Worm (Caenorhabditis elegans) whole organism, young adult: ENCODE data around the gene selt-1.1.

Experiments used
- D2030.7 ChIP-seq: fragments of 200-800 bp; sonication (Bioruptor generic); IDR thresholded peaks from 2 replicates; pipeline ENCODE4 v1.3.6; 2022; ENCODE audit warnings: missing genetic modification reagents, missing genetic modification characterization, missing compliant biosample characterization
- F22D6.2 ChIP-seq: sonication (generic microtip); optimal IDR thresholded peaks from 2 replicates; lab custom pipeline; 2016; ENCODE audit warnings: mild to moderate bottlenecking, missing genetic modification characterization, missing compliant biosample characterization
- F33H1.4 ChIP-seq: fragments of 200-800 bp; sonication (Bioruptor generic); IDR thresholded peaks from 2 replicates; pipeline ENCODE4 v1.3.6; 2022; ENCODE audit warnings: missing genetic modification reagents, missing genetic modification characterization, missing compliant biosample characterization
- F39B2.1 ChIP-seq: fragments of 200-800 bp; sonication (Bioruptor generic); IDR thresholded peaks from 2 replicates; pipeline ENCODE4 v1.3.6; 2022; ENCODE audit warnings: missing genetic modification reagents, missing genetic modification characterization, missing compliant biosample characterization
- F49E8.2 ChIP-seq: sonication (generic microtip); optimal IDR thresholded peaks from 3 replicates; lab custom pipeline; 2017; ENCODE audit warnings: missing genetic modification characterization, mild to moderate bottlenecking, missing compliant biosample characterization, antibody characterized with exemption, moderate library complexity; ENCODE audit not compliant: insufficient read depth
- F57A8.1 ChIP-seq: fragments of 200-800 bp; sonication (Bioruptor generic); optimal IDR thresholded peaks from 2 replicates; lab custom pipeline; 2018; ENCODE audit warnings: mild to moderate bottlenecking, missing genetic modification characterization, moderate library complexity, missing compliant biosample characterization
- T26A5.8 ChIP-seq: sonication (generic microtip); optimal IDR thresholded peaks from 2 replicates; lab custom pipeline; 2016; ENCODE audit warnings: missing genetic modification characterization, missing compliant biosample characterization
- Y79H2A.3 ChIP-seq: fragments of 200-800 bp; sonication (Bioruptor generic); conservative IDR thresholded peaks from 2 replicates; pipeline ENCODE4 v1.3.6; 2022; ENCODE audit warnings: missing genetic modification reagents, missing genetic modification characterization, missing compliant biosample characterization
- aptf-3 ChIP-seq: fragments of 200-800 bp; sonication (Bioruptor generic); IDR thresholded peaks from 2 replicates; pipeline ENCODE4 v1.3.6; 2022; ENCODE audit warnings: missing genetic modification characterization, missing compliant biosample characterization
- attf-5 ChIP-seq: fragments of 200-800 bp; sonication (Bioruptor generic); optimal IDR thresholded peaks from 2 replicates; lab custom pipeline; 2018; ENCODE audit warnings: mild to moderate bottlenecking, missing genetic modification characterization, missing compliant biosample characterization
- bed-1 ChIP-seq: fragments of 200-800 bp; sonication (Bioruptor generic); IDR thresholded peaks from 2 replicates; pipeline ENCODE4 v1.3.6; 2022; ENCODE audit warnings: missing genetic modification reagents, missing genetic modification characterization, missing compliant biosample characterization
- ceh-40 ChIP-seq: fragments of 200-800 bp; sonication (Bioruptor generic); IDR thresholded peaks from 2 replicates; pipeline ENCODE4 v1.3.6; 2022; ENCODE audit warnings: missing genetic modification characterization, missing compliant biosample characterization
- chd-7 ChIP-seq: sonication (generic microtip); optimal IDR thresholded peaks from 2 replicates; lab custom pipeline; 2016; ENCODE audit warnings: mild to moderate bottlenecking, missing genetic modification characterization, moderate library complexity, missing compliant biosample characterization
- die-1 ChIP-seq: sonication (generic microtip); optimal IDR thresholded peaks from 2 replicates; lab custom pipeline; 2016; ENCODE audit warnings: missing genotype, mild to moderate bottlenecking, missing genetic modification characterization, missing compliant biosample characterization
- efl-1 ChIP-seq: fragments of 150-350 bp; optimal IDR thresholded peaks from 2 replicates; lab custom pipeline; 2014; ENCODE audit warnings: missing biosample characterization, missing genetic modification reagents, missing genetic modification characterization
- hmg-1.2 ChIP-seq: fragments of 200-800 bp; sonication (Bioruptor generic); IDR thresholded peaks from 2 replicates; pipeline ENCODE4 v1.3.6; 2022; ENCODE audit warnings: missing genetic modification reagents, missing genetic modification characterization, missing compliant biosample characterization
- hmg-20 ChIP-seq: fragments of 200-800 bp; sonication (Bioruptor generic); IDR thresholded peaks from 2 replicates; pipeline ENCODE4 v1.3.6; 2022; ENCODE audit warnings: missing genetic modification reagents, missing genetic modification characterization, missing compliant biosample characterization
- hsf-1 ChIP-seq: fragments of 200-800 bp; sonication (Bioruptor generic); IDR thresholded peaks from 2 replicates; pipeline ENCODE4 v1.3.6; 2022; ENCODE audit warnings: missing genetic modification reagents, missing genetic modification characterization, missing compliant biosample characterization
- lin-35 ChIP-seq, 3 experiments: fragments of 150-350 bp in 2 of 3; sonication (generic microtip) in 1 of 3; optimal IDR thresholded peaks; 2 replicates each; lab custom pipeline; 2014 to 2018; ENCODE audit warnings: missing biosample characterization in 3 of 3, missing genetic modification characterization in 3 of 3, missing genetic modification reagents in 3 of 3
- lin-40 ChIP-seq: sonication (generic microtip); optimal IDR thresholded peaks from 2 replicates; lab custom pipeline; 2016; ENCODE audit warnings: missing genetic modification characterization, mild to moderate bottlenecking, missing compliant biosample characterization, missing genotype, missing genetic modification reagents
- lsl-1 ChIP-seq: fragments of 200-800 bp; sonication (Bioruptor generic); optimal IDR thresholded peaks from 2 replicates; lab custom pipeline; 2018; ENCODE audit warnings: mild to moderate bottlenecking, missing genetic modification characterization, moderate library complexity, missing compliant biosample characterization
- madf-6 ChIP-seq: fragments of 200-800 bp; sonication (Bioruptor generic); IDR thresholded peaks from 2 replicates; pipeline ENCODE4 v1.3.6; 2022; ENCODE audit warnings: missing genetic modification reagents, missing genetic modification characterization, missing compliant biosample characterization
- nfya-2 ChIP-seq: fragments of 200-800 bp; sonication (Bioruptor generic); IDR thresholded peaks from 2 replicates; pipeline ENCODE4 v1.3.6; 2022; ENCODE audit warnings: missing genetic modification reagents, missing genetic modification characterization, missing compliant biosample characterization
- nfyb-1 ChIP-seq: fragments of 200-800 bp; sonication (Bioruptor generic); IDR thresholded peaks from 2 replicates; pipeline ENCODE4 v1.3.6; 2022; ENCODE audit warnings: missing genetic modification reagents, missing genetic modification characterization, missing compliant biosample characterization
- rcor-1 ChIP-seq: fragments of 200-800 bp; sonication (Bioruptor generic); IDR thresholded peaks from 2 replicates; pipeline ENCODE4 v1.3.6; 2022; ENCODE audit warnings: missing genetic modification reagents, missing genetic modification characterization, missing compliant biosample characterization
- sdz-38 ChIP-seq: sonication (generic microtip); optimal IDR thresholded peaks from 2 replicates; lab custom pipeline; 2016; ENCODE audit warnings: missing genotype, missing genetic modification characterization, missing compliant biosample characterization
- snpc-1.3 ChIP-seq: sonication (generic microtip); optimal IDR thresholded peaks from 2 replicates; lab custom pipeline; 2017; ENCODE audit warnings: missing genetic modification characterization, mild to moderate bottlenecking, missing compliant biosample characterization, antibody characterized with exemption, moderate library complexity, missing genotype, missing genetic modification reagents; ENCODE audit not compliant: insufficient read depth
- tbp1 ChIP-seq: fragments of 200-800 bp; sonication (Bioruptor generic); optimal IDR thresholded peaks from 2 replicates; lab custom pipeline; 2018; ENCODE audit warnings: mild to moderate bottlenecking, missing genetic modification characterization, missing compliant biosample characterization
- tbx-9 ChIP-seq: sonication (generic microtip); optimal IDR thresholded peaks from 2 replicates; lab custom pipeline; 2016; ENCODE audit warnings: borderline replicate concordance, missing genetic modification characterization, inconsistent platforms, missing compliant biosample characterization
- xnd-1 ChIP-seq: sonication (generic microtip); optimal IDR thresholded peaks from 2 replicates; lab custom pipeline; 2016; ENCODE audit warnings: missing genotype, missing genetic modification reagents, missing genetic modification characterization, missing compliant biosample characterization
- zfh-2 ChIP-seq: fragments of 200-800 bp; sonication (Bioruptor generic); conservative IDR thresholded peaks from 2 replicates; pipeline ENCODE4 v1.3.6; 2022; ENCODE audit warnings: missing genetic modification reagents, missing genetic modification characterization, missing compliant biosample characterization
- zim-3 ChIP-seq: sonication (generic microtip); optimal IDR thresholded peaks from 2 replicates; lab custom pipeline; 2017; ENCODE audit warnings: mild to moderate bottlenecking, missing genetic modification characterization, moderate library complexity, missing compliant biosample characterization
- ztf-25 ChIP-seq: fragments of 200-800 bp; sonication (Bioruptor generic); IDR thresholded peaks from 2 replicates; pipeline ENCODE4 v1.3.6; 2022; ENCODE audit warnings: missing genetic modification reagents, missing genetic modification characterization, missing compliant biosample characterization
- ztf-26 ChIP-seq: sonication (generic microtip); optimal IDR thresholded peaks from 2 replicates; lab custom pipeline; 2017; ENCODE audit warnings: missing genetic modification characterization, missing compliant biosample characterization

selt-1.1 gene

DNA sequence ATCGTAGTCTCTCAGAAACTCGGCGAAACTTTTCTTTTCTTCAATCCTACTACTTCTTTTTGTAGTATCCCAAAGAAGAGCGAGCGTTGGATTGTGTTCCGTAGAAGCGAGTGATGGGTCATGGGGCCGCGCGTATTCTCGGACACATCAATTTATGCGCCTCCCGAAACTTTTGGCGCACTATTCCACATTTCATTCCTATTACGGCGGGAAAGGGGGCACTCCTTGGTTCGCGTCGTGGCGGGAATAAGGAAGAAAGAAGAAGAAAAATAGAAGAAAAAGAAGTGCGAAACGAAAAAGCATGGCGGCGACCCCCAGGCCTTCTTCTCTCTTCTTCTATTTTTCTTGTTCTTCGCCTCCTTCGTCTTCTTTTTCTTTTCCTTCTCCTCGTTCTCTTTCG lies 25.4 kb upstream of the selt-1.1 start:
- TF ChIP-seq nfya-2 (GFP tag; lab: Robert Waterston, UW): no peak
- peak; percentile 47; the same call in 1 of the 2 replicates for TF ChIP-seq zfh-2

- TF ChIP-seq hmg-20 (GFP tag; lab: Robert Waterston, UW) (no peak), hsf-1 (GFP tag; lab: Robert Waterston, UW) (no peak), tbp1 (GFP tag; lab: Kevin White, UChicago) (no peak), T26A5.8 (tag; lab: Kevin White, UChicago) (no peak), die-1 (tag; lab: Kevin White, UChicago) (no peak), lin-35 (GFP tag; optimal IDR thresholded peaks at IDR 0.05; lab: Kevin White, UChicago) (no peak), lsl-1 (GFP tag; lab: Kevin White, UChicago) (no peak), efl-1 (no peak), zfh-2 (no peak), aptf-3 (no peak), Y79H2A.3 (GFP tag; lab: Robert Waterston, UW) (no peak), D2030.7 (GFP tag; lab: Robert Waterston, UW) (no peak), F57A8.1 (GFP tag; lab: Kevin White, UChicago) (no peak), rcor-1 (GFP tag; lab: Robert Waterston, UW) (no peak), F39B2.1 (GFP tag; lab: Robert Waterston, UW) (no peak), ztf-25 (GFP tag; lab: Robert Waterston, UW) (no peak)
- TF ChIP-seq, all 124 proteins: peak for 0
Measured at ce11 chrX:11569744-11570359, 23.6 kb upstream of the selt-1.1 start.

- TF ChIP-seq lin-40 (peak; percentile 40), tbp1 (GFP tag; lab: Kevin White, UChicago) (no peak), zfh-2 (0 out of 2 replicates have a peak, but pooled peaks have one; percentile 28), chd-7 (no peak), snpc-1.3 (tag; lab: Kevin White, UChicago) (no peak), F49E8.2 (no peak), zim-3 (no peak), hmg-1.2 (GFP tag; lab: Robert Waterston, UW) (peak; percentile 25; the same call in 1 of the 2 replicates), F22D6.2 (tag; lab: Kevin White, UChicago) (no peak), attf-5 (GFP tag; lab: Kevin White, UChicago) (peak; percentile 14), nfyb-1 (no peak), bed-1 (GFP tag; lab: Robert Waterston, UW) (no peak), nfya-2 (GFP tag; lab: Robert Waterston, UW) (no peak)
- TF ChIP-seq, all 124 proteins: peak for 4
Measured at ce11 chrX:11563663-11564062, 17.4 kb upstream of the selt-1.1 start, which contains the start of gene trpp-9. Gene trpp-9, plus strand, starts transcription at chrX:11563923.

DNA sequence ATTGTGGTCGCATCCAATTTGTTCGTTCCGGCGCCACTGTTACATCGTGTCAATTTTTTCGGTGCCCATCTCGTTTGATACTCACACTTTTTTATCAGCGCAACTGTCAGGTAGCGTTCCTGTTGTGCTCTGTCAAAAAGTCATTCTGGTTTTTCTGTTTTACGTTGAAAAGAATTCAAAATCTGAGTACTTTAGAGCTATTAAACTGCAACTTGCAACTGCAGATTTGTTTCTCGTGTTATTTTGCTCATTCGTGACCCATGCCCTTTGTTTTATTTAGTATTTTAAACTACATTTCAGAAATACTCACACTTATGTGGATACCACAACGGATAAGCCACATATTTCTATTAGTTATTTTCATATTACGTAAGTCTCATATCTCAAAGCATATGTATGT lies 14.3 kb upstream of the selt-1.1 start, which contains the start of gene lev-8:
lev-8 (plus strand) TSS at position 301 of the 400 bp plus-strand sequence.
- TF ChIP-seq ztf-26 (tag; lab: Kevin White, UChicago) (no peak), madf-6 (GFP tag; lab: Robert Waterston, UW) (no peak), tbx-9 (tag; lab: Kevin White, UChicago) (no peak), F49E8.2 (no peak), sdz-38 (tag; lab: Kevin White, UChicago) (no peak), xnd-1 (no peak), ceh-40 (GFP tag; lab: Robert Waterston, UW) (no peak), F33H1.4 (GFP tag; lab: Robert Waterston, UW) (no peak)
- TF ChIP-seq, all 124 proteins: peak for 0
